Worm (Caenorhabditis elegans) whole organism, L3 larva: ENCODE measurements around the gene arf-1.
A peak's percentile ranks its signal among the peaks of the same experiment; 100 is the strongest.

Source experiments
- R02D3.7 ChIP-seq: fragments of 150-350 bp; optimal IDR thresholded peaks from 2 replicates; lab custom pipeline; 2014; ENCODE audit warnings: missing biosample characterization, missing genetic modification characterization
- ZK546.5 ChIP-seq: sonication (generic microtip); optimal IDR thresholded peaks from 2 replicates; lab custom pipeline; 2017; ENCODE audit warnings: missing biosample characterization, missing genetic modification characterization
- aly-2 ChIP-seq: fragments of 150-350 bp; optimal IDR thresholded peaks from 2 replicates; lab custom pipeline; 2014; ENCODE audit warnings: missing biosample characterization, missing genetic modification characterization
- ama-1 ChIP-seq: fragments of 150-350 bp; optimal IDR thresholded peaks from 2 replicates; lab custom pipeline; 2018
- ceh-28 ChIP-seq: fragments of 150-350 bp; optimal IDR thresholded peaks from 2 replicates; lab custom pipeline; 2014; ENCODE audit warnings: missing biosample characterization, missing genetic modification reagents, missing genetic modification characterization
- ceh-9 ChIP-seq: sonication (generic microtip); optimal IDR thresholded peaks from 2 replicates; lab custom pipeline; 2018; ENCODE audit warnings: missing biosample characterization, missing genetic modification characterization
- daf-12 ChIP-seq: fragments of 150-350 bp; optimal IDR thresholded peaks from 2 replicates; lab custom pipeline; 2014; ENCODE audit warnings: missing biosample characterization, missing genetic modification reagents, missing genetic modification characterization
- egl-5 ChIP-seq: fragments of 150-350 bp; optimal IDR thresholded peaks from 2 replicates; lab custom pipeline; 2017; ENCODE audit warnings: missing biosample characterization, missing genetic modification reagents, missing genetic modification characterization, inconsistent platforms
- elt-1 ChIP-seq: fragments of 150-350 bp; optimal IDR thresholded peaks from 2 replicates; lab custom pipeline; 2014; ENCODE audit warnings: missing biosample characterization, missing genetic modification characterization
- elt-2 ChIP-seq: sonication (generic microtip); optimal IDR thresholded peaks from 2 replicates; lab custom pipeline; 2016; ENCODE audit warnings: missing genetic modification reagents, mild to moderate bottlenecking, missing genetic modification characterization, missing compliant biosample characterization
- elt-3 ChIP-seq, 3 experiments: fragments of 150-350 bp in 1 of 3; sonication (generic microtip) in 2 of 3; optimal IDR thresholded peaks; 2 replicates in 2 of 3; 4 replicates in 1 of 3; lab custom pipeline; 2014 to 2017; ENCODE audit warnings: missing biosample characterization in 3 of 3, missing genetic modification characterization in 3 of 3
- eor-1 ChIP-seq, 2 experiments: fragments of 150-350 bp; optimal IDR thresholded peaks; 2 replicates each; lab custom pipeline; 2014 to 2018; ENCODE audit warnings: missing biosample characterization in 2 of 2, missing genetic modification characterization in 2 of 2
- fkh-10 ChIP-seq: sonication (generic microtip); optimal IDR thresholded peaks from 2 replicates; lab custom pipeline; 2017; ENCODE audit warnings: missing biosample characterization, missing genetic modification reagents, missing genetic modification characterization
- fkh-2 ChIP-seq: fragments of 150-350 bp; optimal IDR thresholded peaks from 2 replicates; lab custom pipeline; 2014; ENCODE audit warnings: missing biosample characterization, missing genetic modification reagents, missing genetic modification characterization
- hmg-11 ChIP-seq: sonication (generic microtip); optimal IDR thresholded peaks from 2 replicates; lab custom pipeline; 2016; ENCODE audit warnings: missing genetic modification characterization, missing compliant biosample characterization
- jun-1 ChIP-seq: fragments of 150-350 bp; optimal IDR thresholded peaks from 2 replicates; lab custom pipeline; 2014; ENCODE audit warnings: missing biosample characterization, missing genetic modification reagents, missing genetic modification characterization
- lin-15B ChIP-seq: fragments of 150-350 bp; optimal IDR thresholded peaks from 2 replicates; lab custom pipeline; 2014; ENCODE audit warnings: missing biosample characterization, missing genetic modification characterization
- lin-39 ChIP-seq: fragments of 150-350 bp; optimal IDR thresholded peaks from 2 replicates; lab custom pipeline; 2018; ENCODE audit warnings: missing biosample characterization, missing genetic modification reagents, missing genetic modification characterization
- lsy-12 ChIP-seq: sonication (generic microtip); optimal IDR thresholded peaks from 2 replicates; lab custom pipeline; 2016; ENCODE audit warnings: mild to moderate bottlenecking, missing genetic modification characterization, missing compliant biosample characterization
- mdl-1 ChIP-seq: fragments of 150-350 bp; optimal IDR thresholded peaks from 2 replicates; lab custom pipeline; 2014; ENCODE audit warnings: missing biosample characterization, missing genetic modification characterization
- mml-1 ChIP-seq: fragments of 150-350 bp; sonication (generic microtip); optimal IDR thresholded peaks from 3 replicates; lab custom pipeline; 2014; ENCODE audit warnings: missing biosample characterization, missing genetic modification characterization
- nfya-1 ChIP-seq: sonication (generic microtip); optimal IDR thresholded peaks from 2 replicates; lab custom pipeline; 2017; ENCODE audit warnings: missing genetic modification characterization, mild to moderate bottlenecking, missing compliant biosample characterization, antibody characterized with exemption, moderate library complexity; ENCODE audit not compliant: insufficient read depth
- nhr-11 ChIP-seq: fragments of 150-350 bp; optimal IDR thresholded peaks from 2 replicates; lab custom pipeline; 2014; ENCODE audit warnings: missing biosample characterization, missing genetic modification characterization
- nhr-12 ChIP-seq: fragments of 150-350 bp; optimal IDR thresholded peaks from 2 replicates; lab custom pipeline; 2014; ENCODE audit warnings: missing biosample characterization, missing genetic modification characterization
- nhr-23 ChIP-seq: fragments of 150-350 bp; optimal IDR thresholded peaks from 2 replicates; lab custom pipeline; 2014; ENCODE audit warnings: missing biosample characterization, missing genetic modification reagents, missing genetic modification characterization
- nhr-237 ChIP-seq: fragments of 150-350 bp; optimal IDR thresholded peaks from 2 replicates; lab custom pipeline; 2014; ENCODE audit warnings: missing biosample characterization, missing genetic modification characterization
- nhr-25 ChIP-seq: sonication (generic microtip); optimal IDR thresholded peaks from 2 replicates; lab custom pipeline; 2017; ENCODE audit warnings: missing biosample characterization, missing genetic modification characterization
- nhr-28 ChIP-seq: fragments of 150-350 bp; optimal IDR thresholded peaks from 2 replicates; lab custom pipeline; 2014; ENCODE audit warnings: missing biosample characterization, missing genetic modification characterization
- nhr-43 ChIP-seq: sonication (generic microtip); optimal IDR thresholded peaks from 2 replicates; lab custom pipeline; 2016; ENCODE audit warnings: mild to moderate bottlenecking, missing genetic modification characterization, missing compliant biosample characterization; ENCODE audit not compliant: poor library complexity, severe bottlenecking
- nhr-67 ChIP-seq: fragments of 150-350 bp; optimal IDR thresholded peaks from 2 replicates; lab custom pipeline; 2014; ENCODE audit warnings: missing biosample characterization, missing genetic modification characterization
- nhr-76 ChIP-seq: fragments of 150-350 bp; sonication (generic microtip); optimal IDR thresholded peaks from 5 replicates; lab custom pipeline; 2014; ENCODE audit warnings: missing biosample characterization, missing genetic modification characterization
- nhr-77 ChIP-seq: fragments of 150-350 bp; optimal IDR thresholded peaks from 2 replicates; lab custom pipeline; 2014; ENCODE audit warnings: missing biosample characterization, missing genetic modification characterization
- pha-4 ChIP-seq: fragments of 150-350 bp; optimal IDR thresholded peaks from 2 replicates; lab custom pipeline; 2014; ENCODE audit warnings: missing biosample characterization, missing genetic modification reagents, missing genetic modification characterization
- pqm-1 ChIP-seq: fragments of 150-350 bp; optimal IDR thresholded peaks from 2 replicates; lab custom pipeline; 2017; ENCODE audit warnings: missing biosample characterization, missing genetic modification characterization, inconsistent platforms
- skn-1 ChIP-seq: fragments of 150-350 bp; optimal IDR thresholded peaks from 2 replicates; lab custom pipeline; 2014; ENCODE audit warnings: missing biosample characterization, missing genetic modification characterization
- snpc-4 ChIP-seq: fragments of 150-350 bp; optimal IDR thresholded peaks from 2 replicates; lab custom pipeline; 2014; ENCODE audit warnings: missing biosample characterization, missing genetic modification characterization
- tbx-2 ChIP-seq: sonication (generic microtip); optimal IDR thresholded peaks from 2 replicates; lab custom pipeline; 2016; ENCODE audit warnings: mild to moderate bottlenecking, missing genetic modification characterization, missing compliant biosample characterization
- unc-39 ChIP-seq: sonication (generic microtip); optimal IDR thresholded peaks from 4 replicates; lab custom pipeline; 2017; ENCODE audit warnings: missing biosample characterization, missing genetic modification characterization
- unc-62 ChIP-seq: fragments of 150-350 bp; sonication (generic microtip); optimal IDR thresholded peaks from 4 replicates; lab custom pipeline; 2014; ENCODE audit warnings: missing biosample characterization, missing genetic modification reagents, missing genetic modification characterization
- ztf-11 ChIP-seq: fragments of 150-350 bp; optimal IDR thresholded peaks from 2 replicates; lab custom pipeline; 2014; ENCODE audit warnings: missing biosample characterization, missing genetic modification characterization

arf-1 gene

ce11 chrIII:5720266-5721019, 5.8 kb downstream of the arf-1 start:
- TF ChIP-seq ceh-28: no peak
- TF ChIP-seq fkh-2: no peak
- TF ChIP-seq skn-1 (tag; lab: Kevin White, UChicago): no peak
- TF ChIP-seq egl-5 (tag; lab: Kevin White, UChicago): no peak
- no peak for TF ChIP-seq nhr-25 (tag; lab: Kevin White, UChicago)
- no peak for TF ChIP-seq mml-1 (tag; lab: Kevin White, UChicago)
- no peak for TF ChIP-seq nhr-76 (tag; lab: Kevin White, UChicago)
- TF ChIP-seq ama-1 (lab: Kevin White, UChicago): no peak
- no peak for TF ChIP-seq mdl-1 (tag; lab: Kevin White, UChicago)
- TF ChIP-seq ztf-11: no peak
- no peak for TF ChIP-seq nhr-28 (tag; lab: Kevin White, UChicago)
- no peak for TF ChIP-seq nhr-11 (tag; lab: Kevin White, UChicago)
- TF ChIP-seq pha-4: no peak
- TF ChIP-seq elt-3 (tag; optimal IDR thresholded peaks at IDR 0.05; lab: Kevin White, UChicago): no peak
- no peak for TF ChIP-seq nhr-77
- no peak for TF ChIP-seq aly-2
- TF ChIP-seq nfya-1 (tag; lab: Kevin White, UChicago): no peak
- no peak for TF ChIP-seq nhr-67 (tag; lab: Kevin White, UChicago)
- TF ChIP-seq nhr-237 (tag; lab: Kevin White, UChicago): no peak
- no peak for TF ChIP-seq eor-1 (tag; optimal IDR thresholded peaks at IDR 0.05; lab: Kevin White, UChicago)

ce11 chrIII:5721488-5721887, 6.8 kb downstream of the arf-1 start:
- TF ChIP-seq pqm-1 (tag; lab: Kevin White, UChicago) (no peak), nhr-43 (tag; lab: Kevin White, UChicago) (no peak), mml-1 (tag; lab: Kevin White, UChicago) (no peak), nhr-23 (tag; lab: Kevin White, UChicago) (no peak), nhr-12 (tag; lab: Kevin White, UChicago) (no peak), unc-39 (tag; lab: Kevin White, UChicago) (no peak), unc-62 (GFP tag; lab: Kevin White, UChicago) (no peak), tbx-2 (tag; lab: Kevin White, UChicago) (no peak), daf-12 (tag; lab: Kevin White, UChicago) (no peak), aly-2 (no peak), nhr-25 (tag; lab: Kevin White, UChicago) (no peak), pha-4 (no peak), nfya-1 (tag; lab: Kevin White, UChicago) (no peak), lin-39 (no peak), nhr-11 (tag; lab: Kevin White, UChicago) (no peak), ZK546.5 (tag; lab: Kevin White, UChicago) (no peak), fkh-10 (GFP tag; lab: Kevin White, UChicago) (no peak), elt-2 (tag; lab: Kevin White, UChicago) (no peak), ztf-11 (no peak)

- peak; percentile 41 for TF ChIP-seq hmg-11 (tag; lab: Kevin White, UChicago)
- TF ChIP-seq ceh-28: peak; percentile 79
- peak; percentile 50 for TF ChIP-seq elt-1 (tag; lab: Kevin White, UChicago)
- peak; percentile 91 for TF ChIP-seq elt-2 (tag; lab: Kevin White, UChicago)
- no peak for TF ChIP-seq egl-5 (tag; lab: Kevin White, UChicago)
- peak; percentile 87 for TF ChIP-seq pqm-1 (tag; lab: Kevin White, UChicago)
- TF ChIP-seq R02D3.7 (tag; lab: Kevin White, UChicago): peak; percentile 42
- peak; percentile 54 for TF ChIP-seq pha-4
- TF ChIP-seq nhr-25 (tag; lab: Kevin White, UChicago): peak; percentile 24
- peak; percentile 85 for TF ChIP-seq snpc-4 (tag; lab: Kevin White, UChicago)
- peak; percentile 83 for TF ChIP-seq lsy-12
- TF ChIP-seq tbx-2 (tag; lab: Kevin White, UChicago): no peak
- peak; percentile 52 for TF ChIP-seq lin-15B (tag; lab: Kevin White, UChicago)
- TF ChIP-seq ZK546.5 (tag; lab: Kevin White, UChicago): no peak
- TF ChIP-seq ceh-9 (tag; lab: Kevin White, UChicago): no peak
- TF ChIP-seq nhr-23 (tag; lab: Kevin White, UChicago): peak; percentile 74
- no peak for TF ChIP-seq nhr-76 (tag; lab: Kevin White, UChicago)
- TF ChIP-seq nhr-43 (tag; lab: Kevin White, UChicago): peak; percentile 90
- TF ChIP-seq aly-2: no peak
- TF ChIP-seq ama-1 (lab: Kevin White, UChicago): no peak
- peak; percentile 22 for TF ChIP-seq jun-1
- no peak for TF ChIP-seq nhr-77
These were observed 7.2 kb downstream of the arf-1 start for ce11 chrIII:5721888-5722287.
